Worm (Caenorhabditis elegans) whole organism, L4/young adult: Measurements from ENCODE around the gene Y46G5A.28.

Source experiments
- W03F9.2 ChIP-seq: fragments of 150-350 bp; optimal IDR thresholded peaks from 2 replicates; lab custom pipeline; 2014; ENCODE audit warnings: missing biosample characterization, missing genetic modification characterization
- dao-5 ChIP-seq: sonication (generic microtip); optimal IDR thresholded peaks from 2 replicates; lab custom pipeline; 2016; ENCODE audit warnings: missing genotype, missing genetic modification characterization, moderate library complexity, missing compliant biosample characterization
- him-1 ChIP-seq: sonication (generic microtip); optimal IDR thresholded peaks from 2 replicates; lab custom pipeline; 2016; ENCODE audit warnings: missing genotype, missing genetic modification reagents, missing genetic modification characterization, missing compliant biosample characterization

Gene Y46G5A.28

ce11 chrII:12850129-12850528 lies at the start of gene Y46G5A.28:
TSS of gene Y46G5A.28 (plus strand) at chrII:12850429.
- TF ChIP-seq dao-5 (no peak), him-1 (tag; lab: Kevin White, UChicago) (no peak), W03F9.2 (tag; lab: Kevin White, UChicago) (no peak)

ce11 chrII:12805161-12805560 lies 45.1 kb upstream of the Y46G5A.28 start, which contains the start of the genes Y46G5A.18 and Y46G5A.47:
TSS of gene Y46G5A.18 (minus strand) at chrII:12805261.
TSS of gene Y46G5A.47 (minus strand) at chrII:12805306.
- TF ChIP-seq him-1 (tag; lab: Kevin White, UChicago) (no peak), dao-5 (no peak), W03F9.2 (tag; lab: Kevin White, UChicago) (no peak)

ce11 chrII:12805765-12806384 lies 44.4 kb upstream of the Y46G5A.28 start:
- peak; percentile 23 for TF ChIP-seq him-1 (tag; lab: Kevin White, UChicago)
- TF ChIP-seq dao-5: no peak
- no peak for TF ChIP-seq W03F9.2 (tag; lab: Kevin White, UChicago)

- TF ChIP-seq dao-5 (no peak), him-1 (tag; lab: Kevin White, UChicago) (no peak), W03F9.2 (tag; lab: Kevin White, UChicago) (no peak)
These were observed 43.5 kb upstream of the Y46G5A.28 start, which contains the start of gene spds-1 for ce11 chrII:12806602-12807182. TSS of gene spds-1 (plus strand) at chrII:12806899.

- TF ChIP-seq dao-5 (no peak), him-1 (tag; lab: Kevin White, UChicago) (no peak), W03F9.2 (tag; lab: Kevin White, UChicago) (no peak)
These were observed 41.5 kb upstream of the Y46G5A.28 start for ce11 chrII:12808746-12809145.

ce11 chrII:12809725-12810124 lies 40.5 kb upstream of the Y46G5A.28 start:
- TF ChIP-seq him-1 (tag; lab: Kevin White, UChicago) (no peak), dao-5 (no peak), W03F9.2 (tag; lab: Kevin White, UChicago) (no peak)

ce11 chrII:12810709-12811108 lies 39.5 kb upstream of the Y46G5A.28 start, which contains the start of gene Y46G5A.20:
TSS of gene Y46G5A.20 (plus strand) at chrII:12811009.
- TF ChIP-seq dao-5 (no peak), W03F9.2 (tag; lab: Kevin White, UChicago) (no peak), him-1 (tag; lab: Kevin White, UChicago) (no peak)

- TF ChIP-seq dao-5 (no peak), W03F9.2 (tag; lab: Kevin White, UChicago) (no peak), him-1 (tag; lab: Kevin White, UChicago) (no peak)
These were observed 37.0 kb upstream of the Y46G5A.28 start for ce11 chrII:12813253-12813652.

- no peak for TF ChIP-seq him-1 (tag; lab: Kevin White, UChicago)
- TF ChIP-seq dao-5: no peak
- TF ChIP-seq W03F9.2 (tag; lab: Kevin White, UChicago): no peak
These were observed 33.6 kb upstream of the Y46G5A.28 start, which contains the start of gene acl-7 for ce11 chrII:12816412-12817146. TSS of gene acl-7 (minus strand) at chrII:12816462.

- TF ChIP-seq dao-5 (no peak), W03F9.2 (tag; lab: Kevin White, UChicago) (no peak), him-1 (tag; lab: Kevin White, UChicago) (no peak)
These were observed 31.7 kb upstream of the Y46G5A.28 start, which contains the start of gene Y46G5A.22 for ce11 chrII:12818488-12818887. TSS of gene Y46G5A.22 (minus strand) at chrII:12818588.

ce11 chrII:12819979-12820378 lies 30.2 kb upstream of the Y46G5A.28 start:
- TF ChIP-seq W03F9.2 (tag; lab: Kevin White, UChicago) (no peak), dao-5 (no peak)

ce11 chrII:12823437-12823836 lies 26.8 kb upstream of the Y46G5A.28 start, which contains the start of gene Y46G5A.36:
TSS of gene Y46G5A.36 (plus strand) at chrII:12823679.
- TF ChIP-seq him-1 (tag; lab: Kevin White, UChicago) (no peak), dao-5 (no peak), W03F9.2 (tag; lab: Kevin White, UChicago) (no peak)

ce11 chrII:12824463-12824862 lies 25.8 kb upstream of the Y46G5A.28 start:
- TF ChIP-seq him-1 (tag; lab: Kevin White, UChicago) (no peak), W03F9.2 (tag; lab: Kevin White, UChicago) (no peak), dao-5 (no peak)

- TF ChIP-seq W03F9.2 (tag; lab: Kevin White, UChicago) (no peak), him-1 (tag; lab: Kevin White, UChicago) (no peak), dao-5 (no peak)
These were observed 23.5 kb upstream of the Y46G5A.28 start, which contains the start of gene Y46G5A.38 for ce11 chrII:12826752-12827151. TSS of gene Y46G5A.38 (plus strand) at chrII:12827052.
